Worm (Caenorhabditis elegans): ENCODE measurements around the gene ttr-39.

Gene ttr-39

DNA sequence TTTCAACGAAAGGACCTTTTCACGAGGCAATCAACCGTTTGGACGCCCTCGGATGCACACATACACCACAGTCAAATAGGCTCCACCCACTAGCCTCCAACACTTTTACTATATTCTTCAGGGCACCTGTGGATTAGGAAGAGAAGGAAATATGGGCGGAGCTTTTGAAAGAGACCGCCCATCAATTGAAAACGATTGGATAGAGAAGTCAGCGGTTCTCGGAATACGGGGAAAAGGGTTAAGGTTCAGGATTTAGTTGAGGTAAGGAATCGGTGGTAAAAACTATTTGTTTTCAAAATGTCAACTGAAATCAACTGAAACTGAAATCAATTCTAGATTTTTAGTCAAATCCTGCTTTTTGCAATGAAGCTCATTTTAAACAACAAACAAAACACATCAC lies 20.7 kb upstream of the ttr-39 start, which contains the start of gene egl-38:
Gene egl-38, minus strand, starts transcription at position 101 of the 400 bp plus-strand sequence.
- TF ChIP-seq ceh-22 (tag; optimal IDR thresholded peaks at IDR 0.05) = no peak
- no peak for TF ChIP-seq pros-1 (tag; optimal IDR thresholded peaks at IDR 0.05)

- TF ChIP-seq fkh-10 (GFP tag; optimal IDR thresholded peaks at IDR 0.05) = no peak
These were observed 7.2 kb upstream of the ttr-39 start, which contains the start of gene dis-3 for ce11 chrIV:10096881-10097280. Gene dis-3, plus strand, starts transcription at chrIV:10097202.

ce11 chrIV:10095171-10095570 lies 5.5 kb upstream of the ttr-39 start, which contains the start of the genes C04G2.5 and msp-36:
Gene C04G2.5, minus strand, starts transcription at chrIV:10095271.
Gene msp-36, plus strand, starts transcription at chrIV:10095433.
- no peak for TF ChIP-seq mec-3 (tag; optimal IDR thresholded peaks at IDR 0.05; ENCODE audit: borderline replicate concordance)
- TF ChIP-seq nhr-11 (tag; optimal IDR thresholded peaks at IDR 0.05) = no peak
- TF ChIP-seq madf-2 (tag; optimal IDR thresholded peaks at IDR 0.05) = no peak
- no peak for TF ChIP-seq C38D4.7 (GFP tag; optimal IDR thresholded peaks at IDR 0.05)
- no peak for TF ChIP-seq ceh-19 (GFP tag; optimal IDR thresholded peaks at IDR 0.05)
- TF ChIP-seq T23F11.4 (GFP tag; optimal IDR thresholded peaks at IDR 0.05) = no peak
- no peak for TF ChIP-seq unc-3 (GFP tag; conservative IDR thresholded peaks at IDR 0.05)
- no peak for TF ChIP-seq unc-3 (tag; optimal IDR thresholded peaks at IDR 0.05)
- no peak for TF ChIP-seq fkh-10 (GFP tag; optimal IDR thresholded peaks at IDR 0.05)
- no peak for TF ChIP-seq nfya-1 (tag; optimal IDR thresholded peaks at IDR 0.05)
- TF ChIP-seq ceh-9 (tag; optimal IDR thresholded peaks at IDR 0.05) = no peak
- TF ChIP-seq elt-4 (tag; optimal IDR thresholded peaks at IDR 0.05) = no peak
- TF ChIP-seq ceh-24 (tag; optimal IDR thresholded peaks at IDR 0.05) = no peak
- TF ChIP-seq syd-9 (tag; optimal IDR thresholded peaks at IDR 0.05) = no peak
- no peak for TF ChIP-seq ceh-22 (tag; optimal IDR thresholded peaks at IDR 0.05)
- TF ChIP-seq pqm-1 (tag; optimal IDR thresholded peaks at IDR 0.05) = no peak
- TF ChIP-seq tbx-7 (tag; optimal IDR thresholded peaks at IDR 0.05) = no peak
- no peak for TF ChIP-seq gmeb-2 (tag; optimal IDR thresholded peaks at IDR 0.05)

DNA sequence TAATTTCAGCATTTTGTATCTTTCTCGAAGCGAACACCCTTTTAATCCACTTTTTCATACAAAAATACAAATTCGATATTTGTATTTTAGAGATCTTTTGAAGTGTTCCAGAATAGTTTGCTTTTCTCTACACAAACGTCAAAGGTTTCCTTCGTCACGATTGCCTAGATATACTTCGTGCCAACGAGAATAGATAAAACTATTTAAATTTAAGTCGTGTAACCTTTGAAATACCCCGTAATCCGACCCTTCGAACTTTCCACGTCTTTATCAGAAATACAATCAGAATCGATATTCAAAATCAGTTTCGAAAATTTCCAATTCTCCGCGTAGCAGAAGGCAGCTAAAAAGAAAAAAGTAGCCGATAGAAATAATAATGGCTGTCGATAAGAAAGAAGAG lies 681 bp upstream of the ttr-39 start, which contains the start of gene ttbk-5:
Gene ttbk-5, plus strand, starts transcription at position 301 of the 400 bp plus-strand sequence.
- TF ChIP-seq hlh-8 (tag; optimal IDR thresholded peaks at IDR 0.05) (no peak), T23F11.4 (GFP tag; optimal IDR thresholded peaks at IDR 0.05) (no peak)

DNA sequence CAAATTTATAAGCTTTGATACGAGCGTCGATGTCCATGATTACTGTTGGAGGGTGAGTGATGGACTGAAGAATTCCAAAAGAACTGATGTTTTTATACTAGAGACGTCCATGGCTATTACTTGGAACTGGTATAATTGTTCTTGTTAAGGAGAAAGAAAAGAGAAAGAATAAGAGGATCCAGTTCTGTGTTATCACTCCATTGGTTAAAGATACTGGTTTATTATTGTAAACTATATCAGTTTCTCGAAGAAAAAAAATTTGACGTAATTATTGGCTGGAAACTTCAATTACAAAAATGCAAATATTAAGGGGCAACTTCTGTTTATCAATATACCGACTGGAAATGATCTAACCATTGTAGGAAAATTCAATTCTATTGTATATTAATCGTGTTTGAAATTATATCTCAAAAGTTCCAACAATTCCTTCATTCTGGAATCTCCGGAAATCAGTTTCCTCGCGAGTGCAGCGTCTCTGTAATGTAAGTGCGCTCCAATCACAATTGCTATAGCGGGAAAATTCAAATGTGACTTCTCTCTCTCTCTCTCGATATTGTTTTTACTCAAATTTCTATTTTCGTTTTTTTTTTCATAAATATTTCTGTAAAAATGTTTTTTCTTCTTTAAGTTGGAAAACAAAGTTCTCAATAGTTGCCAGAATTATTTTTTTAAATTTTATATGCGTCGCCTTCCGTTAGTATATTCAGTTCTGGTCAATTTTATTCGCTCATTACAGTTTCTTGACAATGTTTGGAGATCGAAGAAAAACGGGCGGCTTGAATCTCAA lies 4.1 kb downstream of the ttr-39 start, which contains the start of the genes col-2 and ndc-80:
Gene col-2, minus strand, starts transcription at position 51 of the 787 bp plus-strand sequence.
Gene ndc-80, plus strand, starts transcription at position 737 of the 787 bp plus-strand sequence.
- TF ChIP-seq ets-4 (tag; optimal IDR thresholded peaks at IDR 0.05) = peak; percentile 72
- peak; percentile 49 for TF ChIP-seq zip-5 (tag; optimal IDR thresholded peaks at IDR 0.05)
- no peak for TF ChIP-seq ceh-14 (tag; optimal IDR thresholded peaks at IDR 0.05)
- no peak for TF ChIP-seq pat-9 (tag; optimal IDR thresholded peaks at IDR 0.05)
- TF ChIP-seq K09A11.1 (tag; optimal IDR thresholded peaks at IDR 0.05; ENCODE audit: insufficient read depth) = no peak
- TF ChIP-seq ztf-16 (tag; optimal IDR thresholded peaks at IDR 0.05) = no peak
- TF ChIP-seq elt-2 (tag; optimal IDR thresholded peaks at IDR 0.05) = no peak
- TF ChIP-seq unc-42 (tag; optimal IDR thresholded peaks at IDR 0.05) = peak; percentile 55
- TF ChIP-seq eyg-1 (tag; optimal IDR thresholded peaks at IDR 0.05) = no peak
- TF ChIP-seq che-1 (tag; optimal IDR thresholded peaks at IDR 0.05) = no peak
- no peak for TF ChIP-seq ahr-1 (tag; optimal IDR thresholded peaks at IDR 0.05)
- TF ChIP-seq K02D7.2 (tag; optimal IDR thresholded peaks at IDR 0.05) = no peak
- no peak for TF ChIP-seq nhr-232 (tag; optimal IDR thresholded peaks at IDR 0.05)
- TF ChIP-seq ama-1 (optimal IDR thresholded peaks at IDR 0.05) = no peak
- no peak for TF ChIP-seq hlh-6 (tag; optimal IDR thresholded peaks at IDR 0.05)
- no peak for TF ChIP-seq C38D4.7 (GFP tag; optimal IDR thresholded peaks at IDR 0.05)
- no peak for TF ChIP-seq T23F11.4 (GFP tag; optimal IDR thresholded peaks at IDR 0.05)
- no peak for TF ChIP-seq pax-1 (tag; optimal IDR thresholded peaks at IDR 0.05)
- TF ChIP-seq C08G9.2 (tag; optimal IDR thresholded peaks at IDR 0.05) = peak; percentile 63
- TF ChIP-seq elt-4 (tag; optimal IDR thresholded peaks at IDR 0.05) = no peak
- TF ChIP-seq sox-2 (GFP tag; IDR thresholded peaks at IDR 0.05) = no peak
- TF ChIP-seq nhr-11 (tag; optimal IDR thresholded peaks at IDR 0.05) = no peak
- no peak for TF ChIP-seq gmeb-2 (tag; optimal IDR thresholded peaks at IDR 0.05)
- no peak for TF ChIP-seq ceh-48 (tag; optimal IDR thresholded peaks at IDR 0.05)
- TF ChIP-seq pag-3 (tag; optimal IDR thresholded peaks at IDR 0.05; ENCODE audit: borderline replicate concordance) = no peak
- peak; percentile 83 for TF ChIP-seq tbx-2 (tag; optimal IDR thresholded peaks at IDR 0.05)
- peak; percentile 64 for TF ChIP-seq fax-1 (tag; optimal IDR thresholded peaks at IDR 0.05)
- no peak for TF ChIP-seq syd-9 (tag; optimal IDR thresholded peaks at IDR 0.05)
- no peak for TF ChIP-seq mec-3 (tag; optimal IDR thresholded peaks at IDR 0.05; ENCODE audit: borderline replicate concordance)
- no peak for TF ChIP-seq ceh-22 (tag; optimal IDR thresholded peaks at IDR 0.05)
- no peak for TF ChIP-seq hlh-15 (tag; optimal IDR thresholded peaks at IDR 0.05)
